Worm (Caenorhabditis elegans) whole organism, L4 larva: Measurements from ENCODE around the gene B0496.1.

Experiments used
- D1046.2 ChIP-seq: fragments of 200-800 bp; sonication (Bioruptor generic); IDR thresholded peaks from 2 replicates; pipeline ENCODE4 v1.3.6; 2022; ENCODE audit warnings: missing genetic modification characterization, missing compliant biosample characterization
- F10B5.3 ChIP-seq: sonication (generic microtip); optimal IDR thresholded peaks from 2 replicates; lab custom pipeline; 2016; ENCODE audit warnings: mild to moderate bottlenecking, missing genetic modification characterization, missing compliant biosample characterization
- F37D6.2 ChIP-seq: sonication (generic microtip); optimal IDR thresholded peaks from 2 replicates; lab custom pipeline; 2016; ENCODE audit warnings: mild to moderate bottlenecking, missing genetic modification characterization, missing compliant biosample characterization
- Y105C5A.15 ChIP-seq: fragments of 200-800 bp; sonication (Bioruptor generic); IDR thresholded peaks from 2 replicates; pipeline ENCODE4 v1.3.6; 2022; ENCODE audit warnings: missing genetic modification characterization, missing compliant biosample characterization
- Y48G9A.11 ChIP-seq: fragments of 200-800 bp; sonication (Bioruptor generic); IDR thresholded peaks from 2 replicates; pipeline ENCODE4 v1.3.6; 2022; ENCODE audit warnings: missing genetic modification reagents, missing genetic modification characterization, missing compliant biosample characterization
- Y75B8A.6 ChIP-seq: fragments of 200-800 bp; sonication (Bioruptor generic); IDR thresholded peaks from 2 replicates; pipeline ENCODE4 v1.3.6; 2022; ENCODE audit warnings: missing genetic modification reagents, missing genetic modification characterization, missing compliant biosample characterization
- ZK337.2 ChIP-seq: fragments of 200-800 bp; sonication (Bioruptor generic); IDR thresholded peaks from 2 replicates; pipeline ENCODE4 v1.3.6; 2022; ENCODE audit warnings: missing genetic modification reagents, missing genetic modification characterization, missing compliant biosample characterization
- ceh-20 ChIP-seq: fragments of 200-800 bp; sonication (Bioruptor generic); IDR thresholded peaks from 2 replicates; pipeline ENCODE4 v1.3.6; 2022; ENCODE audit warnings: missing genetic modification reagents, missing genetic modification characterization, missing compliant biosample characterization
- ceh-28 ChIP-seq: fragments of 150-350 bp; optimal IDR thresholded peaks from 2 replicates; lab custom pipeline; 2014; ENCODE audit warnings: missing biosample characterization, missing genetic modification reagents, missing genetic modification characterization
- ceh-62 ChIP-seq: sonication (generic microtip); optimal IDR thresholded peaks from 2 replicates; lab custom pipeline; 2017; ENCODE audit warnings: missing biosample characterization, missing genetic modification characterization
- ceh-82 ChIP-seq: sonication (generic microtip); optimal IDR thresholded peaks from 2 replicates; lab custom pipeline; 2017; ENCODE audit warnings: missing biosample characterization, missing genetic modification characterization
- ctbp-1 ChIP-seq: fragments of 200-800 bp; sonication (Bioruptor generic); IDR thresholded peaks from 2 replicates; pipeline ENCODE4 v1.3.6; 2022; ENCODE audit warnings: missing genetic modification reagents, missing genetic modification characterization, missing compliant biosample characterization
- daf-16 ChIP-seq, 3 experiments: sonication (generic microtip); optimal IDR thresholded peaks; 2 replicates each; lab custom pipeline; 2016 to 2017; ENCODE audit warnings: missing genetic modification characterization in 3 of 3, missing genetic modification reagents in 3 of 3, mild to moderate bottlenecking in 2 of 3, missing compliant biosample characterization in 2 of 3, missing biosample characterization in 1 of 3, moderate library complexity in 1 of 3
- dmd-8 ChIP-seq: fragments of 200-800 bp; sonication (Bioruptor generic); IDR thresholded peaks from 2 replicates; pipeline ENCODE4 v1.3.6; 2022; ENCODE audit warnings: missing genetic modification characterization, missing compliant biosample characterization
- dmd-9 ChIP-seq: fragments of 200-800 bp; sonication (Bioruptor generic); IDR thresholded peaks from 2 replicates; pipeline ENCODE4 v1.3.6; 2022; ENCODE audit warnings: missing genetic modification reagents, missing genetic modification characterization, missing compliant biosample characterization
- dpl-1 ChIP-seq: fragments of 150-350 bp; optimal IDR thresholded peaks from 2 replicates; lab custom pipeline; 2014; ENCODE audit warnings: missing biosample characterization, missing genetic modification reagents, missing genetic modification characterization
- duxl-1 ChIP-seq: sonication (generic microtip); optimal IDR thresholded peaks from 2 replicates; lab custom pipeline; 2016; ENCODE audit warnings: mild to moderate bottlenecking, missing genetic modification characterization, moderate library complexity, missing compliant biosample characterization; ENCODE audit not compliant: poor library complexity
- egl-43 ChIP-seq: fragments of 200-800 bp; sonication (Bioruptor generic); IDR thresholded peaks from 2 replicates; pipeline ENCODE4 v1.3.6; 2022; ENCODE audit warnings: missing genetic modification reagents, missing genetic modification characterization, missing compliant biosample characterization
- fos-1 ChIP-seq: fragments of 150-350 bp; optimal IDR thresholded peaks from 2 replicates; lab custom pipeline; 2014; ENCODE audit warnings: missing biosample characterization, missing genetic modification characterization
- hmg-1.1 ChIP-seq: fragments of 200-800 bp; sonication (Bioruptor generic); IDR thresholded peaks from 2 replicates; pipeline ENCODE4 v1.3.6; 2022; ENCODE audit warnings: missing genetic modification reagents, missing genetic modification characterization, missing compliant biosample characterization
- lim-7 ChIP-seq: fragments of 200-800 bp; sonication (Bioruptor generic); IDR thresholded peaks from 2 replicates; pipeline ENCODE4 v1.3.6; 2022; ENCODE audit warnings: missing genetic modification characterization, missing compliant biosample characterization
- lin-1 ChIP-seq: fragments of 200-800 bp; sonication (Bioruptor generic); IDR thresholded peaks from 2 replicates; pipeline ENCODE4 v1.3.6; 2022; ENCODE audit warnings: missing genetic modification reagents, missing genetic modification characterization, missing compliant biosample characterization
- lin-13 ChIP-seq: fragments of 150-350 bp; optimal IDR thresholded peaks from 2 replicates; lab custom pipeline; 2014; ENCODE audit warnings: missing biosample characterization, missing genetic modification reagents, missing genetic modification characterization
- lsy-2 ChIP-seq, 2 experiments: fragments of 150-350 bp in 1 of 2; sonication (generic microtip) in 1 of 2; optimal IDR thresholded peaks; 2 replicates each; lab custom pipeline; 2014 to 2017; ENCODE audit warnings: missing biosample characterization in 2 of 2, missing genetic modification characterization in 2 of 2
- madf-9 ChIP-seq: fragments of 200-800 bp; sonication (Bioruptor generic); conservative IDR thresholded peaks from 2 replicates; pipeline ENCODE4 v1.3.6; 2022; ENCODE audit warnings: missing genetic modification reagents, missing genetic modification characterization, missing compliant biosample characterization
- mdl-1 ChIP-seq, 2 experiments: fragments of 150-350 bp in 1 of 2; sonication (generic microtip) in 1 of 2; optimal IDR thresholded peaks; 2 replicates each; lab custom pipeline; 2014 to 2017; ENCODE audit warnings: missing biosample characterization in 2 of 2, missing genetic modification characterization in 2 of 2
- mdt-29 ChIP-seq: fragments of 200-800 bp; sonication (Bioruptor generic); IDR thresholded peaks from 2 replicates; pipeline ENCODE4 v1.3.6; 2022; ENCODE audit warnings: missing genetic modification reagents, missing genetic modification characterization, missing compliant biosample characterization
- mes-2 ChIP-seq: sonication (generic microtip); optimal IDR thresholded peaks from 2 replicates; lab custom pipeline; 2016; ENCODE audit warnings: missing genotype, mild to moderate bottlenecking, missing genetic modification characterization, missing compliant biosample characterization; ENCODE audit not compliant: poor library complexity, severe bottlenecking
- nhr-10 ChIP-seq: fragments of 150-350 bp; optimal IDR thresholded peaks from 2 replicates; lab custom pipeline; 2014; ENCODE audit warnings: missing biosample characterization, missing genetic modification characterization
- nhr-102 ChIP-seq: sonication (generic microtip); optimal IDR thresholded peaks from 2 replicates; lab custom pipeline; 2016; ENCODE audit warnings: mild to moderate bottlenecking, missing genetic modification characterization, moderate library complexity, missing compliant biosample characterization
- nhr-42 ChIP-seq: fragments of 200-800 bp; sonication (Bioruptor generic); IDR thresholded peaks from 2 replicates; pipeline ENCODE4 v1.3.6; 2022; ENCODE audit warnings: missing genetic modification characterization, missing compliant biosample characterization
- nhr-6 ChIP-seq: fragments of 150-350 bp; optimal IDR thresholded peaks from 2 replicates; lab custom pipeline; 2014; ENCODE audit warnings: missing biosample characterization, missing genetic modification characterization
- pha-4 ChIP-seq, 2 experiments: fragments of 150-350 bp in 1 of 2; fragments of 200-800 bp in 1 of 2; sonication (Bioruptor generic) in 1 of 2; IDR thresholded peaks in 1 of 2; optimal IDR thresholded peaks in 1 of 2; 2 replicates each; pipeline versions ENCODE4 v1.3.6 to Lab custom; 2014 to 2022; ENCODE audit warnings: missing genetic modification characterization in 2 of 2, missing genetic modification reagents in 2 of 2, missing biosample characterization in 1 of 2, missing compliant biosample characterization in 1 of 2
- php-3 ChIP-seq: fragments of 200-800 bp; sonication (Bioruptor generic); IDR thresholded peaks from 2 replicates; pipeline ENCODE4 v1.3.6; 2022; ENCODE audit warnings: missing genetic modification reagents, missing genetic modification characterization, missing compliant biosample characterization
- pqm-1 ChIP-seq: sonication (generic microtip); optimal IDR thresholded peaks from 2 replicates; lab custom pipeline; 2017; ENCODE audit warnings: missing biosample characterization, missing genetic modification characterization
- saeg-2 ChIP-seq: fragments of 200-800 bp; sonication (Bioruptor generic); IDR thresholded peaks from 2 replicates; pipeline ENCODE4 v1.3.6; 2022; ENCODE audit warnings: missing genetic modification reagents, missing genetic modification characterization, missing compliant biosample characterization
- set-16 ChIP-seq: fragments of 200-800 bp; sonication (Bioruptor generic); IDR thresholded peaks from 2 replicates; pipeline ENCODE4 v1.3.6; 2022; ENCODE audit warnings: missing genetic modification reagents, missing genetic modification characterization, missing compliant biosample characterization
- snpc-1.2 ChIP-seq: fragments of 200-800 bp; sonication (Bioruptor generic); IDR thresholded peaks from 2 replicates; pipeline ENCODE4 v1.3.6; 2022; ENCODE audit warnings: missing genetic modification reagents, missing genetic modification characterization, missing compliant biosample characterization
- unc-62 ChIP-seq, 3 experiments: fragments of 150-350 bp in 1 of 3; sonication (generic microtip); optimal IDR thresholded peaks in 2 of 3; peaks in 1 of 3; 1 replicate in 1 of 3; 2 replicates in 2 of 3; lab custom pipeline; 2014 to 2017; ENCODE audit warnings: missing biosample characterization in 3 of 3, missing genetic modification characterization in 3 of 3, missing genetic modification reagents in 3 of 3, missing genotype in 1 of 3
- vab-7 ChIP-seq: fragments of 200-800 bp; sonication (Bioruptor generic); IDR thresholded peaks from 2 replicates; pipeline ENCODE4 v1.3.6; 2022; ENCODE audit warnings: missing genetic modification reagents, missing genetic modification characterization, missing compliant biosample characterization
- zag-1 ChIP-seq: fragments of 150-350 bp; optimal IDR thresholded peaks from 2 replicates; lab custom pipeline; 2014; ENCODE audit warnings: missing biosample characterization, missing genetic modification characterization
- zip-2 ChIP-seq: fragments of 150-350 bp; optimal IDR thresholded peaks from 2 replicates; lab custom pipeline; 2014; ENCODE audit warnings: missing biosample characterization, missing genetic modification characterization

The B0496.1 gene

DNA sequence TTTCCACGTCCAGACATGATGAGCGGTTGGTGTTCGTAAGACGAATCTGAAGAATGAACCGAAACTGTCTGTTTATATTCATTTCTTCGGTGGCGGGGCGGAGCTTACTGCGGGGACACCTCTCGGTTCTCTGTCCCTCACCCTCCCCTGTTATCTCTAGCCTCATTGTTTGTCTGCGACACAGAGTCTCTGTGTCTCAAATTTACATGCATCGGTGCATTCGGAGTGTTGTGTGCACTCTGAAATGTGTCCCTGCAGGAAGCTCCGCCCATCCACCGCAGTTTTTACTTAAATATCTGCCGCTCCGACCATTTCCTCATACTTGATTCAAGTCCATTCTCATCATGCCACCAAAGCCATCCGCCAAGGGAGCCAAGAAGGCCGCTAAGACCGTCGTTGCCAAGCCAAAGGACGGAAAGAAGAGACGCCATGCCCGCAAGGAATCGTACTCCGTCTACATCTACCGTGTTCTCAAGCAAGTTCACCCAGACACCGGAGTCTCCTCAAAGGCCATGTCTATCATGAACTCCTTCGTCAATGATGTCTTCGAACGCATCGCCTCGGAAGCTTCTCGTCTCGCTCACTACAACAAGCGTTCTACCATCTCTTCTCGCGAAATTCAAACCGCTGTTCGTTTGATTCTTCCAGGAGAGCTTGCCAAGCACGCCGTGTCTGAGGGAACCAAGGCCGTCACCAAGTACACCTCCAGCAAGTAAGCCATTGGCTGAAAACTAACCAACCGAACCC, 40.3 kb downstream of the B0496.1 start, which contains the start of the genes his-61 and his-62 (continued):
- 0 out of 2 replicates have a peak, but pooled peaks have one; percentile 25 for TF ChIP-seq php-3
- TF ChIP-seq ZK337.2: no peak
- 0 out of 2 replicates have a peak, but pooled peaks have one; percentile 46 for TF ChIP-seq saeg-2 (GFP tag; lab: Robert Waterston, UW)
- peak; percentile 66; the same call in 1 of the 2 replicates for TF ChIP-seq pha-4 (GFP tag; IDR thresholded peaks at IDR 0.05; lab: Robert Waterston, UW)
- TF ChIP-seq pha-4 (tag; optimal IDR thresholded peaks at IDR 0.05; lab: Kevin White, UChicago): no peak
- peak; percentile 74 for TF ChIP-seq nhr-6
- peak; percentile 48; the same call in 1 of the 2 replicates for TF ChIP-seq hmg-1.1
- peak; percentile 64 for TF ChIP-seq lim-7 (GFP tag; lab: Robert Waterston, UW)
- no peak for TF ChIP-seq F37D6.2
- TF ChIP-seq Y48G9A.11 (GFP tag; lab: Robert Waterston, UW): no peak
- TF ChIP-seq duxl-1: peak; percentile 52
- no peak for TF ChIP-seq madf-9 (GFP tag; lab: Robert Waterston, UW)
- no peak for TF ChIP-seq zag-1 (tag; lab: Kevin White, UChicago)
- TF ChIP-seq ceh-82 (tag; lab: Kevin White, UChicago): no peak

DNA sequence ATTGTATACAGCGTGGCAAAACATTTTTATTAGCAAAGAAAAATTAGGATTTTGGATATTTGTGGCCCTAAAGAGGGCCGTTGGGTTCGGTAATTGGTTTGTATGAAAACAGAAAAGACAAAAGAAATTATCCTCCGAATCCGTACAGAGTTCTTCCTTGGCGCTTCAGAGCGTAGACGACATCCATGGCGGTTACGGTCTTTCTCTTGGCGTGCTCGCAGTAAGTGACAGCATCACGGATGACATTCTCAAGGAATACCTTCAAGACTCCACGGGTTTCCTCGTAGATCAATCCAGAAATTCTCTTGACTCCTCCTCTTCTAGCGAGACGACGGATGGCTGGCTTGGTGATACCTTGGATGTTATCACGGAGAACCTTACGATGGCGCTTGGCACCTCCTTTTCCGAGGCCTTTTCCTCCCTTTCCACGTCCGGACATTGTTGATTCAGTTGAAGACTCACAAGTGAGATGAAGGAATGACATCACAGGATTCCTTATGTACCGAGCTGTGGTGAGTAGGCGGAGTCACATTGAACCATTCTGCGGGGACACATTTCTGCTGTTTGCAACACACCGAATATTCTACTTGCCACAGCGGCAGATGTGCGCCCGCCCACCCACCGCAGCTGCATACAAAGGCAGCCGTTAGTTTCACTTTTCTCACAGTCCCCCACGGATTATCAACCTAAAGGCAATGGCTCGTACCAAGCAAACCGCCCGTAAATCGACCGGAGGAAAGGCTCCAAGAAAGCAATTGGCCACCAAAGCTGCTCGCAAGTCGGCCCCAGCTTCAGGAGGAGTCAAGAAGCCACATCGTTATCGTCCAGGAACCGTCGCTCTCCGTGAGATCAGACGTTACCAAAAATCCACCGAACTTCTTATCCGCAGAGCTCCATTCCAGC, 41.7 kb downstream of the B0496.1 start, which contains the start of the genes his-60 and his-59:
Gene his-60 (minus strand): TSS at position 439 of the 903 bp plus-strand sequence.
Gene his-59 (plus strand): TSS at position 696 of the 903 bp plus-strand sequence.
- peak; percentile 46; the same call in 1 of the 2 replicates for TF ChIP-seq nhr-42 (GFP tag; lab: Robert Waterston, UW)
- peak; percentile 80 for TF ChIP-seq nhr-102 (tag; lab: Kevin White, UChicago)
- TF ChIP-seq pha-4 (GFP tag; IDR thresholded peaks at IDR 0.05; lab: Robert Waterston, UW): peak; percentile 21
- no peak for TF ChIP-seq pha-4 (tag; optimal IDR thresholded peaks at IDR 0.05; lab: Kevin White, UChicago)
- 0 out of 2 replicates have a peak, but pooled peaks have one; percentile 31 for TF ChIP-seq D1046.2 (GFP tag; lab: Robert Waterston, UW)
- TF ChIP-seq snpc-1.2 (GFP tag; lab: Robert Waterston, UW): peak; percentile 57
- peak; percentile 82 for TF ChIP-seq nhr-6
- TF ChIP-seq unc-62 (GFP tag; optimal IDR thresholded peaks at IDR 0.05 in 1 of 2; lab: Kevin White, UChicago): no peak
- no peak for TF ChIP-seq unc-62 (tag; optimal IDR thresholded peaks at IDR 0.05; lab: Kevin White, UChicago)
- no peak for TF ChIP-seq ceh-82 (tag; lab: Kevin White, UChicago)
- TF ChIP-seq ZK337.2: no peak
- peak; percentile 64 for TF ChIP-seq vab-7 (GFP tag; lab: Robert Waterston, UW)
- TF ChIP-seq mes-2: peak; percentile 80
- TF ChIP-seq zip-2 (tag; lab: Kevin White, UChicago): no peak
- TF ChIP-seq ceh-28 (tag; lab: Kevin White, UChicago): no peak
- no peak for TF ChIP-seq pqm-1
- peak; percentile 85 for TF ChIP-seq lim-7 (GFP tag; lab: Robert Waterston, UW)
- TF ChIP-seq ctbp-1 (GFP tag; lab: Robert Waterston, UW): no peak
- no peak for TF ChIP-seq mdl-1 (tag; optimal IDR thresholded peaks at IDR 0.05; lab: Kevin White, UChicago)
- peak; percentile 84 for TF ChIP-seq dmd-8
- no peak for TF ChIP-seq dmd-9 (GFP tag; lab: Robert Waterston, UW)
- no peak for TF ChIP-seq lin-13 (GFP tag; lab: Kevin White, UChicago)
- TF ChIP-seq fos-1 (tag; lab: Kevin White, UChicago): no peak
- TF ChIP-seq daf-16 (GFP tag; optimal IDR thresholded peaks at IDR 0.05; lab: Kevin White, UChicago): no peak
- peak; percentile 62 for TF ChIP-seq daf-16 (tag; optimal IDR thresholded peaks at IDR 0.05; lab: Kevin White, UChicago)
- TF ChIP-seq Y48G9A.11 (GFP tag; lab: Robert Waterston, UW): no peak
- TF ChIP-seq ceh-20 (GFP tag; lab: Robert Waterston, UW): no peak; the same call in 1 of the 2 replicates
- TF ChIP-seq F10B5.3 (tag; lab: Kevin White, UChicago): no peak
- TF ChIP-seq ceh-62: no peak
- peak; percentile 37; the same call in 1 of the 2 replicates for TF ChIP-seq lin-1 (GFP tag; lab: Robert Waterston, UW)
- no peak for TF ChIP-seq nhr-10 (tag; lab: Kevin White, UChicago)
- peak; percentile 23; the same call in 1 of the 2 replicates for TF ChIP-seq hmg-1.1
- peak; percentile 26; the same call in 1 of the 2 replicates for TF ChIP-seq mdt-29 (GFP tag; lab: Robert Waterston, UW)
- TF ChIP-seq Y105C5A.15 (GFP tag; lab: Robert Waterston, UW): peak; percentile 50; the same call in 1 of the 2 replicates
- TF ChIP-seq lsy-2 (tag; optimal IDR thresholded peaks at IDR 0.05; lab: Kevin White, UChicago): no peak
- TF ChIP-seq dpl-1 (GFP tag; lab: Kevin White, UChicago): peak; percentile 43
- TF ChIP-seq Y75B8A.6: no peak
- peak; percentile 71 for TF ChIP-seq set-16
- peak; percentile 77 for TF ChIP-seq egl-43
